Fruit fly (Drosophila melanogaster) whole organism, prepupa: ENCODE measurements around the gene nAChRbeta2.

Experiments
- Smox ChIP-seq: fragments of 200-800 bp; sonication (Bioruptor generic); optimal IDR thresholded peaks from 3 replicates; lab custom pipeline; 2016; ENCODE audit warnings: missing biosample characterization, missing genetic modification characterization
- achi ChIP-seq: fragments of 200-800 bp; sonication (Bioruptor generic); optimal IDR thresholded peaks from 3 replicates; lab custom pipeline; 2016; ENCODE audit warnings: missing biosample characterization, missing genetic modification characterization
- vri ChIP-seq: fragments of 200-800 bp; sonication (Bioruptor generic); optimal IDR thresholded peaks from 3 replicates; lab custom pipeline; 2016; ENCODE audit warnings: missing biosample characterization, mild to moderate bottlenecking, missing genetic modification characterization

DNA sequence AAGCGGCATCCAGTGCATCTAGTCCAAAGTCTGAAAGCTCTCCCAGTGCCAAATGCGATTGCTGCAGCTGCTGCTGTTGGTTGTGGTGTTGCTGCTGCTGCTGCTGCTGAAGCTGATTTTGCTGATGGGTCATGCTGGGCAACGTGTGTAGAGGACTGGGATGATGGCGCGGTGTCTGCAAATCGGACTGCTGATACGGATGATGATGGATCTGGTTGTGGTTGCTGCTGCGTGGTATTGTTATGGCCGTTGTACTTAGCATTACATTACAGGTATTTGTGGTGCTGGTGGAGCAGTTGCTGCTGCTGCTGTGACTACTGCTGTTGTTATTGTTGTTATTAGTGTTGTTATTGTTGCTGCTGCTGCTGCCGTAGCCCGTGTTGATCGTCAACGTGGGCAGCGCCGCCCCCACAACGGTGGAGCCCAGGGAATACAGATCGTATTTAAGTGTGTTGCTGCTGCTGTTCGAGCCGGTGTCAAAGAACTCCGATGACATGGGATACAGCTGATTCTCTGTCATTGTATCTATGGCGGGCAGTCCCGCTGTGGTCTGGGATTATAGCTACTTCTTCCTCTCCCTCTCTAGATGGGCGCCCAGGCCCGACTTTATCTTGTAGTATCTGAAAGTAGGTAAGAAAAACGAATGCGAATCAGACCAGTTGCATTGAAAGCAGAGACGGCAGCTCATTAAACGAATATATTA lies 47.6 kb upstream of the nAChRbeta2 start:
- no peak for TF ChIP-seq Smox (GFP tag; lab: Kevin White, UChicago)
- no peak for TF ChIP-seq achi (GFP tag; lab: Kevin White, UChicago)
- TF ChIP-seq vri (GFP tag; lab: Kevin White, UChicago): no peak
